Worm (Caenorhabditis elegans): ENCODE results near the gene lgc-43.

The lgc-43 gene

ce11 chrIV:10574471-10574870, 4.0 kb upstream of the lgc-43 start:
- peak; percentile 81 for TF ChIP-seq aha-1 (tag)
- no peak for TF ChIP-seq ces-1 (GFP tag; optimal IDR thresholded peaks at IDR 0.05)

ce11 chrIV:10576050-10576449, 2.4 kb upstream of the lgc-43 start, which contains the start of gene efn-2:
TSS of gene efn-2 (plus strand) at chrIV:10576350.
- TF ChIP-seq aha-1 (tag) (peak; percentile 3), ztf-7 (tag; optimal IDR thresholded peaks at IDR 0.05) (no peak)

ce11 chrIV:10576624-10577023, 1.8 kb upstream of the lgc-43 start:
- no peak for TF ChIP-seq tra-1 (GFP tag; IDR thresholded peaks at IDR 0.05)
- peak in 1 of 2 experiments; percentile 24 for TF ChIP-seq unc-62 (GFP tag; optimal IDR thresholded peaks at IDR 0.05 in 1 of 2)
- TF ChIP-seq unc-62 (tag; optimal IDR thresholded peaks at IDR 0.05) = no peak
- no peak for TF ChIP-seq Y105C5A.15 (GFP tag; IDR thresholded peaks at IDR 0.05)
- TF ChIP-seq duxl-1 (tag; optimal IDR thresholded peaks at IDR 0.05; ENCODE audit: poor library complexity) = no peak

- no peak for TF ChIP-seq ztf-11 (tag; optimal IDR thresholded peaks at IDR 0.05)
- TF ChIP-seq aha-1 (tag) = peak; percentile 91
These were observed 867 bp upstream of the lgc-43 start for ce11 chrIV:10577600-10577999.

ce11 chrIV:10584237-10584636, 5.8 kb downstream of the lgc-43 start, which contains the start of gene oac-8:
TSS of gene oac-8 (plus strand) at chrIV:10584537.
- no peak for TF ChIP-seq attf-4 (tag; optimal IDR thresholded peaks at IDR 0.05)
- no peak for TF ChIP-seq nhr-10 (tag; optimal IDR thresholded peaks at IDR 0.05)
- no peak for TF ChIP-seq daf-19 (GFP tag; conservative IDR thresholded peaks at IDR 0.05)
- no peak for TF ChIP-seq lin-38 (GFP tag; IDR thresholded peaks at IDR 0.05)
- no peak for TF ChIP-seq aha-1 (tag)
- TF ChIP-seq ZK337.2 (GFP tag; IDR thresholded peaks at IDR 0.05) = no peak
- no peak for TF ChIP-seq mep-1 (tag; optimal IDR thresholded peaks at IDR 0.05)
- TF ChIP-seq spr-3 (GFP tag; optimal IDR thresholded peaks at IDR 0.05) = no peak
- no peak for TF ChIP-seq saeg-2 (GFP tag; IDR thresholded peaks at IDR 0.05)
- TF ChIP-seq gei-8 (GFP tag; optimal IDR thresholded peaks at IDR 0.05) = no peak
- TF ChIP-seq hif-1 (tag; optimal IDR thresholded peaks at IDR 0.05) = no peak
- TF ChIP-seq nhr-6 (tag; optimal IDR thresholded peaks at IDR 0.05) = no peak
- no peak for TF ChIP-seq snpc-4 (tag; optimal IDR thresholded peaks at IDR 0.05)
- no peak for TF ChIP-seq daf-16 (GFP tag; optimal IDR thresholded peaks at IDR 0.05)
- TF ChIP-seq daf-16 (tag; optimal IDR thresholded peaks at IDR 0.05) = no peak
- no peak for TF ChIP-seq ZK546.5 (tag; optimal IDR thresholded peaks at IDR 0.05)
- TF ChIP-seq egl-27 (tag; optimal IDR thresholded peaks at IDR 0.05) = no peak
- no peak for TF ChIP-seq lin-1 (GFP tag; IDR thresholded peaks at IDR 0.05)
- no peak for TF ChIP-seq nhr-111 (GFP tag; optimal IDR thresholded peaks at IDR 0.05)
- TF ChIP-seq madf-5 (GFP tag; IDR thresholded peaks at IDR 0.05) = no peak

ce11 chrIV:10589072-10589471, 10.6 kb downstream of the lgc-43 start, which contains the start of gene C43F9.4:
TSS of gene C43F9.4 (minus strand) at chrIV:10589172.
- no peak for TF ChIP-seq madf-5 (GFP tag; IDR thresholded peaks at IDR 0.05)
- no peak for TF ChIP-seq mes-2 (tag; optimal IDR thresholded peaks at IDR 0.05; ENCODE audit: poor library complexity, severe bottlenecking)
- no peak for TF ChIP-seq dmd-6 (GFP tag; IDR thresholded peaks at IDR 0.05)
- TF ChIP-seq Y5F2A.4 (GFP tag; optimal IDR thresholded peaks at IDR 0.05) = no peak
- no peak for TF ChIP-seq F10B5.3 (tag; optimal IDR thresholded peaks at IDR 0.05)
- no peak for TF ChIP-seq fos-1 (tag; optimal IDR thresholded peaks at IDR 0.05)

All from whole organism, L4 larva.